Fruit fly (Drosophila melanogaster) whole organism, embryonic: ENCODE results near the gene CG45073.

Experiments
- B-H1 ChIP-seq: fragments of 200-800 bp; sonication (Bioruptor generic); IDR thresholded peaks from 3 replicates; pipeline ENCODE4 v1.3.6; 2022; ENCODE audit warnings: missing biosample characterization, missing genetic modification characterization
- CG16779 ChIP-seq: fragments of 200-800 bp; sonication (Bioruptor generic); IDR thresholded peaks from 2 replicates; pipeline ENCODE4 v1.3.6; 2022; ENCODE audit warnings: missing biosample characterization, missing genetic modification characterization
- CG16815 ChIP-seq: fragments of 200-800 bp; sonication (Bioruptor generic); optimal IDR thresholded peaks from 3 replicates; lab custom pipeline; 2017; ENCODE audit warnings: missing biosample characterization, mild to moderate bottlenecking, missing genetic modification characterization
- CG18599 ChIP-seq: fragments of 200-800 bp; sonication (Bioruptor generic); optimal IDR thresholded peaks from 3 replicates; lab custom pipeline; 2017; ENCODE audit warnings: missing biosample characterization, missing genetic modification characterization, mild to moderate bottlenecking, moderate library complexity, missing genetic modification reagents
- CG8478 ChIP-seq: fragments of >200 bp; optimal IDR thresholded peaks from 2 replicates; lab custom pipeline; 2018
- ERR ChIP-seq: fragments of 200-800 bp; sonication (Bioruptor generic); optimal IDR thresholded peaks from 2 replicates; lab custom pipeline; 2016; ENCODE audit warnings: missing biosample characterization, missing genetic modification characterization
- Hr3 ChIP-seq: fragments of 200-800 bp; sonication (Bioruptor generic); optimal IDR thresholded peaks from 3 replicates; lab custom pipeline; 2016; ENCODE audit warnings: missing biosample characterization, missing genetic modification characterization
- Nf-YA ChIP-seq: fragments of 200-800 bp; sonication (Bioruptor generic); IDR thresholded peaks from 2 replicates; pipeline ENCODE4 v1.3.6; 2022; ENCODE audit warnings: missing biosample characterization, missing genetic modification characterization
- salm ChIP-seq: fragments of 200-800 bp; sonication (Bioruptor generic); optimal IDR thresholded peaks from 2 replicates; lab custom pipeline; 2018; ENCODE audit warnings: missing biosample characterization, mild to moderate bottlenecking, missing genetic modification characterization

- TF ChIP-seq B-H1 (GFP tag; lab: Robert Waterston, UW) (no peak), salm (tag; lab: Kevin White, UChicago) (no peak), ERR (GFP tag; lab: Kevin White, UChicago) (no peak), CG18599 (GFP tag; lab: Kevin White, UChicago) (no peak), CG16815 (GFP tag; lab: Kevin White, UChicago) (no peak), CG16779 (GFP tag; lab: Robert Waterston, UW) (no peak), CG8478 (lab: Kevin White, UChicago) (no peak), Nf-YA (GFP tag; lab: Robert Waterston, UW) (no peak), Hr3 (GFP tag; lab: Kevin White, UChicago) (no peak)
These were observed 23.6 kb downstream of the CG45073 start for dm6 chr3R:30100976-30101332.
